Fruit fly (Drosophila melanogaster) whole organism, adult: ENCODE data around the gene CG18622.

Experiments used
- CG11617 ChIP-seq: fragments of 200-800 bp; sonication (Bioruptor generic); optimal IDR thresholded peaks from 2 replicates; lab custom pipeline; 2017; ENCODE audit warnings: mild to moderate bottlenecking, missing biosample characterization, missing genetic modification reagents, missing genetic modification characterization
- CG12768 ChIP-seq: fragments of 200-800 bp; sonication (Bioruptor generic); optimal IDR thresholded peaks from 2 replicates; lab custom pipeline; 2017; ENCODE audit warnings: missing biosample characterization, missing genetic modification characterization, mild to moderate bottlenecking, moderate library complexity, missing genetic modification reagents
- CG14711 ChIP-seq: fragments of 200-800 bp; sonication (Bioruptor generic); optimal IDR thresholded peaks from 2 replicates; lab custom pipeline; 2018; ENCODE audit warnings: missing biosample characterization, mild to moderate bottlenecking, missing genetic modification characterization, moderate library complexity
- CG1620 ChIP-seq: fragments of 200-800 bp; sonication (Bioruptor generic); optimal IDR thresholded peaks from 2 replicates; lab custom pipeline; 2016; ENCODE audit warnings: missing biosample characterization, missing genetic modification characterization
- CG33017 ChIP-seq: fragments of 200-800 bp; sonication (Bioruptor generic); optimal IDR thresholded peaks from 2 replicates; lab custom pipeline; 2018; ENCODE audit warnings: missing biosample characterization, mild to moderate bottlenecking, missing genetic modification characterization, moderate library complexity
- CG5204 ChIP-seq: fragments of 200-800 bp; sonication (Bioruptor generic); optimal IDR thresholded peaks from 2 replicates; lab custom pipeline; 2016; ENCODE audit warnings: missing biosample characterization, missing genetic modification characterization
- CG7045 ChIP-seq: fragments of 200-800 bp; sonication (Bioruptor generic); optimal IDR thresholded peaks from 2 replicates; lab custom pipeline; 2017; ENCODE audit warnings: missing biosample characterization, mild to moderate bottlenecking, missing genetic modification characterization
- CG7101 ChIP-seq: fragments of 200-800 bp; sonication (Bioruptor generic); optimal IDR thresholded peaks from 2 replicates; lab custom pipeline; 2018; ENCODE audit warnings: missing biosample characterization, mild to moderate bottlenecking, missing genetic modification characterization, moderate library complexity
- Clk ChIP-seq: fragments of 200-800 bp; sonication (Bioruptor generic); optimal IDR thresholded peaks from 2 replicates; lab custom pipeline; 2017; ENCODE audit warnings: missing biosample characterization, missing genetic modification characterization
- Hr96 ChIP-seq: fragments of 200-800 bp; sonication (Bioruptor generic); optimal IDR thresholded peaks from 2 replicates; lab custom pipeline; 2016; ENCODE audit warnings: missing biosample characterization, missing genetic modification characterization
- Mnt ChIP-seq: fragments of 200-800 bp; sonication (Bioruptor generic); optimal IDR thresholded peaks from 2 replicates; lab custom pipeline; 2016; ENCODE audit warnings: missing biosample characterization, mild to moderate bottlenecking, missing genetic modification characterization
- bab1 ChIP-seq: fragments of 200-800 bp; sonication (Bioruptor generic); optimal IDR thresholded peaks from 3 replicates; lab custom pipeline; 2019; ENCODE audit warnings: missing biosample characterization, mild to moderate bottlenecking, missing genetic modification characterization, moderate library complexity
- cic ChIP-seq: fragments of 200-800 bp; sonication (Bioruptor generic); optimal IDR thresholded peaks from 2 replicates; lab custom pipeline; 2017; ENCODE audit warnings: missing biosample characterization, mild to moderate bottlenecking, missing genetic modification characterization, moderate library complexity
- cnc ChIP-seq, 2 experiments: fragments of >200 bp; optimal IDR thresholded peaks; 2 replicates each; lab custom pipeline; 2017
- kay ChIP-seq: fragments of 200-800 bp; sonication (Bioruptor generic); peaks from one replicate; lab custom pipeline; 2016; ENCODE audit warnings: missing biosample characterization, missing genetic modification characterization, borderline replicate concordance
- ovo ChIP-seq: fragments of 200-800 bp; sonication (Bioruptor generic); optimal IDR thresholded peaks from 2 replicates; lab custom pipeline; 2016; ENCODE audit warnings: missing biosample characterization, missing genetic modification characterization
- pad ChIP-seq: fragments of 200-800 bp; sonication (Bioruptor generic); optimal IDR thresholded peaks from 3 replicates; lab custom pipeline; 2017; ENCODE audit warnings: missing biosample characterization, missing genetic modification characterization, mild to moderate bottlenecking, moderate library complexity, missing genetic modification reagents
- tj ChIP-seq: fragments of 200-800 bp; sonication (Bioruptor generic); optimal IDR thresholded peaks from 3 replicates; lab custom pipeline; 2017; ENCODE audit warnings: missing biosample characterization, mild to moderate bottlenecking, missing genetic modification characterization, moderate library complexity
- toe ChIP-seq: fragments of 200-800 bp; sonication (Bioruptor generic); optimal IDR thresholded peaks from 2 replicates; lab custom pipeline; 2016; ENCODE audit warnings: missing biosample characterization, missing genetic modification characterization

CG18622 gene

dm6 chr3R:16980958-16981623, 6.4 kb downstream of the CG18622 start:
- TF ChIP-seq toe (GFP tag; lab: Kevin White, UChicago) = no peak
- TF ChIP-seq kay (GFP tag; lab: Kevin White, UChicago) = peak; percentile 53
- TF ChIP-seq CG7101 (tag; lab: Kevin White, UChicago) = peak; percentile 2
- TF ChIP-seq Hr96 = no peak

DNA sequence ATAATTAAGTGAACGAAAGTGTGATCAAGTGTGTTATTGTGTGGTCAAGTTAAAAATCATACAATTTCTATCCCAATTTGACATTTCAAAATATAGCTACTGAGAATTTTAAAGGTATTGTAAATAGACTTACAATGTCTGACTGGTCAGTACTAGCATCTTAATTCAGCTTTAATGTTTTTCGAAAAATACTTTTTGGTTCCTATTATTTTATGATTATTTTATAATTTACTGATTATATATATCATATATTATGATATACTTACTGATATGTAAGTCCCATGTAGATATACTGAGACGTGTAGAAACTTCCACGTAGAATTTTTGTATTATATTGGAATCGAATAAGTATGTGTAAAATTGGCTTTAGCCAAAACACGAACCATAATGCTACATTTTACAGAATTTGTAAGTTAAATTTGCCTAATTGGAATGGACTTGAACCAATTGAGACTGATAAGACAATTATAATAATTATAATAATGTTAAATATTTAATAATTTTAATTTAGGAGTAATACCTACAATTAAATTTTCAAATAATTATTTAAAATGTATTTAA, 9.7 kb downstream of the CG18622 start, which contains the start of gene Actn3:
Gene Actn3 (minus strand): TSS at position 51 of the 561 bp plus-strand sequence.
- no peak for TF ChIP-seq Clk (GFP tag; lab: Kevin White, UChicago)
- no peak for TF ChIP-seq CG12768 (GFP tag; lab: Kevin White, UChicago)
- no peak for TF ChIP-seq Hr96

- TF ChIP-seq tj (GFP tag; lab: Kevin White, UChicago) = no peak
- no peak for TF ChIP-seq cic
- no peak for TF ChIP-seq ovo (GFP tag; lab: Kevin White, UChicago)
- TF ChIP-seq CG14711 (tag; lab: Kevin White, UChicago) = no peak
- TF ChIP-seq CG12768 (GFP tag; lab: Kevin White, UChicago) = no peak
- TF ChIP-seq CG7045 (GFP tag; lab: Kevin White, UChicago) = no peak
- no peak for TF ChIP-seq Hr96
- TF ChIP-seq bab1 (GFP tag; lab: Kevin White, UChicago) = no peak
- TF ChIP-seq cnc (optimal IDR thresholded peaks at IDR 0.05; lab: Kevin White, UChicago) = no peak
These were observed 12.6 kb downstream of the CG18622 start, which contains the start of gene VhaM9.7-d for dm6 chr3R:16974904-16975303. VhaM9.7-d (plus strand) TSS chr3R:16975204.

DNA sequence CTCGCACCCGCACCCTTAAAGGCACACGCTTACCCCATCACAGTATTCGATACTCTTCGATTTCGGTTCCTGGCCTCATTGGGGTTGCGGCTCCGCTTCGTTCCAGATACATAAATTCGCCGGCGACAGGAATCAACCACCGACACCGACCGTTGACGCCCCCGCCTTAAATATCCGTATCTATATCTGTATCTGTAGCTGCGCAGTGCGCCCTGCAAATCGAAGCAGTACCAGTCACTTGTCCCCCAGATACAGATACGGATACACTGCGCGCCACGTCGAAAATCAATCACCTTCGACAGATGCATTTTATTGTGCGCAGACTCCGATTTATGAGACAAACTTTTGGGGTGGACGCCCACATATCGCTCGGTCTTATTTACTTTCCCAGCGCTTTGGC, 15.0 kb downstream of the CG18622 start:
- TF ChIP-seq CG14711 (tag; lab: Kevin White, UChicago) = no peak
- no peak for TF ChIP-seq CG7101 (tag; lab: Kevin White, UChicago)
- TF ChIP-seq tj (GFP tag; lab: Kevin White, UChicago) = no peak
- TF ChIP-seq CG1620 (GFP tag; lab: Kevin White, UChicago) = no peak
- no peak for TF ChIP-seq Clk (GFP tag; lab: Kevin White, UChicago)

DNA sequence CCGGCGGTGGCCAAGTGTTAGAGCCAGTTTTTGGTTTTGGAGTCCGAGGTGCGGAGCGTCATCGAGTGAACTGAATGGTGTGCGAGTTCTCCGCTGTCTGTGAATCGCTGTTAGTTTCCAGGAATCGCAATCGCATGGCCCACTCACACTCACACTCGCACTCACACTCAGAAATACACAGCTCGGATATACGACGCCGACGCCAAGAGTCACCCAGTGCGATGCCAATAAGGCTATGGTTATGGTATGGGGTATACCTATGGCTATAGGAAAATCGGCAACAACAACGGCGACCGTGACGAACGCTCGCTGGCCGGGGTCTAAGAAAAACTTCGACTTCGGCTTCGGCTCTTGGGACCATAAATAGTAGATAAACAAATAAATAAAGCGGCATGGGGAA, 15.4 kb downstream of the CG18622 start, which contains the start of gene Abd-B:
Gene Abd-B (minus strand): TSS at position 101 of the 400 bp plus-strand sequence.
- no peak for TF ChIP-seq CG7045 (GFP tag; lab: Kevin White, UChicago)
- TF ChIP-seq CG1620 (GFP tag; lab: Kevin White, UChicago) = no peak
- TF ChIP-seq CG7101 (tag; lab: Kevin White, UChicago) = no peak
- TF ChIP-seq Mnt (GFP tag; lab: Kevin White, UChicago) = no peak
- TF ChIP-seq cic = no peak
- TF ChIP-seq bab1 (GFP tag; lab: Kevin White, UChicago) = no peak
- no peak for TF ChIP-seq cnc (optimal IDR thresholded peaks at IDR 0.05; lab: Kevin White, UChicago)
- TF ChIP-seq CG14711 (tag; lab: Kevin White, UChicago) = no peak
- TF ChIP-seq ovo (GFP tag; lab: Kevin White, UChicago) = no peak
- no peak for TF ChIP-seq Clk (GFP tag; lab: Kevin White, UChicago)
- no peak for TF ChIP-seq CG11617 (GFP tag; lab: Kevin White, UChicago)
- TF ChIP-seq CG33017 (tag; lab: Kevin White, UChicago) = no peak
- TF ChIP-seq CG12768 (GFP tag; lab: Kevin White, UChicago) = no peak
- TF ChIP-seq kay (GFP tag; lab: Kevin White, UChicago) = no peak
- TF ChIP-seq tj (GFP tag; lab: Kevin White, UChicago) = no peak
- no peak for TF ChIP-seq CG5204
- no peak for TF ChIP-seq Hr96
- no peak for TF ChIP-seq pad (GFP tag; lab: Kevin White, UChicago)
- no peak for TF ChIP-seq toe (GFP tag; lab: Kevin White, UChicago)

DNA sequence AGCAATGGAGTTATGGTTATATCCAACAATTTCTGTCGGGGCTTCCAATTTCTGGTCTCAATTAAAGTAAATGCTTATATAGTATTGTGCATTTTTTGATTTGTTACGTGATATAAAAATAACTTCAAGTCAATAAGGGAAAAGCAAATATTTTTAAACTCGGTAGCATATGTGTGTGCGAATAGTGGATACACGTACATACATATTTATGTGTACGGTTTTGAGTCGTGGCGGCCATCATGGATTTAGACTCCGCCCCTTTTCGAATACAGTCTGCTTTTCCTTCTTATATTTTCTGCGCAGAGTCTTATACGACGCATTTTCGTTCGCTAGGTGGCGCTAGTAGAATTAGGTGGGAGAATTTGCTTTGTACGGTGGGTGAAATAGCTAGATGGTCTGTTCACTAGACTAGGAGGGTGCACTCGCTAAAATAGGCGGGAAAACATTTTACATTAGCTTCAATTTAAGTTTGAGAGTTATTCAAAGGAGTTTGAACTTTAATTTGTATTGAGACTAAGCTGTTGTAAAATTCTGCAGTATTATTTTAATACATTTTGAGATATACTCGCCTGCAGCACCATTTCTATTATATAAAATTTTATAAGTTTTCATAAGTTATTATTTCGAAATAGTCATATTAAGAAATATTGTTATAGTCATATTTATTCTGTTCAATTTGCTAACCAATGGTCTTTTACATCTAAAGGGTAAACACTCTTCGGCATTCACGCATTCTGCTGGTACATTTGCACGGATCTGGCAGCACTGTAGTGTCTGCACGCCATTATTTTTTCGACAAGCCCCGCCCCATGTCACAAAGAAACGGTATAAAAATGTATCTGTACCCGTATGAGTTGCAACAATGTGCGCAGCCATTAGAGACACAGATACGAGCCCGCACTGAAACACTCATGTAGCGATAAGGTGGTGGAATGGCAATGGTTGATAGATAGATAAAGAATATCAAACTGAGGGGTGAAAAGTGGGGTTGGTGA, 17.9 kb downstream of the CG18622 start:
- TF ChIP-seq ovo (GFP tag; lab: Kevin White, UChicago) = peak; percentile 33
- TF ChIP-seq toe (GFP tag; lab: Kevin White, UChicago) = peak; percentile 18
- TF ChIP-seq pad (GFP tag; lab: Kevin White, UChicago) = peak; percentile 62
- no peak for TF ChIP-seq Mnt (GFP tag; lab: Kevin White, UChicago)
- no peak for TF ChIP-seq CG33017 (tag; lab: Kevin White, UChicago)
